Worm (Caenorhabditis elegans) whole organism, young adult: ENCODE results near the gene vps-2.
"Not testable (repeated sequence)": the region's sequence is repeated elsewhere in the genome, so short reads cannot be mapped to it uniquely, and the experiment has no call there.

Experiments
- B0336.3 ChIP-seq: fragments of 200-800 bp; sonication (Bioruptor generic); IDR thresholded peaks from 2 replicates; pipeline ENCODE4 v1.3.6; 2022; ENCODE audit warnings: missing genetic modification characterization, missing compliant biosample characterization
- D2030.7 ChIP-seq: fragments of 200-800 bp; sonication (Bioruptor generic); IDR thresholded peaks from 2 replicates; pipeline ENCODE4 v1.3.6; 2022; ENCODE audit warnings: missing genetic modification reagents, missing genetic modification characterization, missing compliant biosample characterization
- F33H1.4 ChIP-seq: fragments of 200-800 bp; sonication (Bioruptor generic); IDR thresholded peaks from 2 replicates; pipeline ENCODE4 v1.3.6; 2022; ENCODE audit warnings: missing genetic modification reagents, missing genetic modification characterization, missing compliant biosample characterization
- F39B2.1 ChIP-seq: fragments of 200-800 bp; sonication (Bioruptor generic); IDR thresholded peaks from 2 replicates; pipeline ENCODE4 v1.3.6; 2022; ENCODE audit warnings: missing genetic modification reagents, missing genetic modification characterization, missing compliant biosample characterization
- F49E8.2 ChIP-seq: sonication (generic microtip); optimal IDR thresholded peaks from 3 replicates; lab custom pipeline; 2017; ENCODE audit warnings: missing genetic modification characterization, mild to moderate bottlenecking, missing compliant biosample characterization, antibody characterized with exemption, moderate library complexity; ENCODE audit not compliant: insufficient read depth
- T07F8.4 ChIP-seq: sonication (generic microtip); optimal IDR thresholded peaks from 2 replicates; lab custom pipeline; 2016; ENCODE audit warnings: mild to moderate bottlenecking, missing genetic modification characterization, moderate library complexity, missing compliant biosample characterization
- T26A5.8 ChIP-seq: sonication (generic microtip); optimal IDR thresholded peaks from 2 replicates; lab custom pipeline; 2016; ENCODE audit warnings: missing genetic modification characterization, missing compliant biosample characterization
- Y53F4B.3 ChIP-seq: fragments of 200-800 bp; sonication (Bioruptor generic); IDR thresholded peaks from 2 replicates; pipeline ENCODE4 v1.3.6; 2022; ENCODE audit warnings: missing genetic modification reagents, missing genetic modification characterization, missing compliant biosample characterization
- attf-3 ChIP-seq: fragments of 200-800 bp; sonication (Bioruptor generic); conservative IDR thresholded peaks from 2 replicates; pipeline ENCODE4 v1.3.6; 2022; ENCODE audit warnings: missing genetic modification reagents, missing genetic modification characterization, missing compliant biosample characterization
- bed-2 ChIP-seq: fragments of 200-800 bp; sonication (Bioruptor generic); IDR thresholded peaks from 2 replicates; pipeline ENCODE4 v1.3.6; 2022; ENCODE audit warnings: missing genetic modification reagents, missing genetic modification characterization, missing compliant biosample characterization
- cebp-1 ChIP-seq, 2 experiments: fragments of 200-800 bp in 1 of 2; sonication (Bioruptor generic) in 1 of 2; sonication (generic microtip) in 1 of 2; IDR thresholded peaks in 1 of 2; optimal IDR thresholded peaks in 1 of 2; 2 replicates each; pipeline versions ENCODE4 v1.3.6 to Lab custom; 2017 to 2022; ENCODE audit warnings: missing compliant biosample characterization in 2 of 2, missing genetic modification characterization in 2 of 2, mild to moderate bottlenecking in 1 of 2, missing genetic modification reagents in 1 of 2, moderate library complexity in 1 of 2
- ceh-27 ChIP-seq: fragments of 200-800 bp; sonication (Bioruptor generic); optimal IDR thresholded peaks from 2 replicates; lab custom pipeline; 2018; ENCODE audit warnings: mild to moderate bottlenecking, missing genetic modification characterization, moderate library complexity, missing compliant biosample characterization
- ceh-58 ChIP-seq: fragments of 200-800 bp; sonication (Bioruptor generic); IDR thresholded peaks from 2 replicates; pipeline ENCODE4 v1.3.6; 2022; ENCODE audit warnings: missing genetic modification characterization, missing compliant biosample characterization
- ceh-91 ChIP-seq: fragments of 200-800 bp; sonication (Bioruptor generic); IDR thresholded peaks from 2 replicates; pipeline ENCODE4 v1.3.6; 2022; ENCODE audit warnings: missing genetic modification reagents, missing genetic modification characterization, missing compliant biosample characterization
- chd-7 ChIP-seq: sonication (generic microtip); optimal IDR thresholded peaks from 2 replicates; lab custom pipeline; 2016; ENCODE audit warnings: mild to moderate bottlenecking, missing genetic modification characterization, moderate library complexity, missing compliant biosample characterization
- egrh-3 ChIP-seq: fragments of 200-800 bp; sonication (Bioruptor generic); IDR thresholded peaks from 2 replicates; pipeline ENCODE4 v1.3.6; 2022; ENCODE audit warnings: missing genetic modification reagents, missing genetic modification characterization, missing compliant biosample characterization
- gei-17 ChIP-seq: fragments of 200-800 bp; sonication (Bioruptor generic); optimal IDR thresholded peaks from 2 replicates; lab custom pipeline; 2018; ENCODE audit warnings: mild to moderate bottlenecking, missing genetic modification characterization, missing compliant biosample characterization
- him-1 ChIP-seq: sonication (generic microtip); optimal IDR thresholded peaks from 2 replicates; lab custom pipeline; 2016; ENCODE audit warnings: missing genotype, missing genetic modification reagents, missing genetic modification characterization, missing compliant biosample characterization
- hsf-1 ChIP-seq: fragments of 200-800 bp; sonication (Bioruptor generic); IDR thresholded peaks from 2 replicates; pipeline ENCODE4 v1.3.6; 2022; ENCODE audit warnings: missing genetic modification reagents, missing genetic modification characterization, missing compliant biosample characterization
- lag-1 ChIP-seq: fragments of 200-800 bp; sonication (Bioruptor generic); IDR thresholded peaks from 2 replicates; pipeline ENCODE4 v1.3.6; 2022; ENCODE audit warnings: missing genetic modification reagents, missing genetic modification characterization, missing compliant biosample characterization
- lin-26 ChIP-seq: fragments of 200-800 bp; sonication (Bioruptor generic); IDR thresholded peaks from 2 replicates; pipeline ENCODE4 v1.3.6; 2022; ENCODE audit warnings: missing genetic modification reagents, missing genetic modification characterization, missing compliant biosample characterization
- lin-54 ChIP-seq: fragments of 200-800 bp; sonication (Bioruptor generic); optimal IDR thresholded peaks from 2 replicates; lab custom pipeline; 2018; ENCODE audit warnings: mild to moderate bottlenecking, missing genetic modification characterization, missing compliant biosample characterization
- lir-1 ChIP-seq: fragments of 200-800 bp; sonication (Bioruptor generic); conservative IDR thresholded peaks from 2 replicates; pipeline ENCODE4 v1.3.6; 2022; ENCODE audit warnings: missing genetic modification reagents, missing genetic modification characterization, missing compliant biosample characterization
- madf-10 ChIP-seq: sonication (generic microtip); optimal IDR thresholded peaks from 2 replicates; lab custom pipeline; 2016; ENCODE audit warnings: mild to moderate bottlenecking, missing genetic modification characterization, missing compliant biosample characterization
- madf-6 ChIP-seq: fragments of 200-800 bp; sonication (Bioruptor generic); IDR thresholded peaks from 2 replicates; pipeline ENCODE4 v1.3.6; 2022; ENCODE audit warnings: missing genetic modification reagents, missing genetic modification characterization, missing compliant biosample characterization
- mcd-1 ChIP-seq: fragments of 200-800 bp; sonication (Bioruptor generic); IDR thresholded peaks from 2 replicates; pipeline ENCODE4 v1.3.6; 2022; ENCODE audit warnings: missing genetic modification reagents, missing genetic modification characterization, missing compliant biosample characterization
- nhr-120 ChIP-seq: fragments of 200-800 bp; sonication (Bioruptor generic); IDR thresholded peaks from 2 replicates; pipeline ENCODE4 v1.3.6; 2022; ENCODE audit warnings: missing genetic modification characterization, missing compliant biosample characterization
- rpc-1 ChIP-seq, 2 experiments: fragments of 150-350 bp in 1 of 2; sonication (generic microtip) in 1 of 2; optimal IDR thresholded peaks; 2 replicates each; lab custom pipeline; 2014 to 2018; ENCODE audit warnings: missing biosample characterization in 1 of 2, missing genetic modification characterization in 1 of 2, missing genetic modification reagents in 1 of 2, missing genotype in 1 of 2
- sea-2 ChIP-seq: fragments of 200-800 bp; sonication (Bioruptor generic); IDR thresholded peaks from 2 replicates; pipeline ENCODE4 v1.3.6; 2022; ENCODE audit warnings: missing genetic modification characterization, missing compliant biosample characterization
- snpc-4 ChIP-seq, 5 experiments: fragments of 150-350 bp in 1 of 5; sonication (generic microtip) in 4 of 5; optimal IDR thresholded peaks; 2 replicates each; lab custom pipeline; 2014 to 2018; ENCODE audit warnings: missing genetic modification characterization in 5 of 5, missing biosample characterization in 3 of 5, antibody characterized with exemption in 2 of 5, mild to moderate bottlenecking in 2 of 5, missing compliant biosample characterization in 2 of 5, missing genotype in 2 of 5, moderate library complexity in 2 of 5, missing genetic modification reagents in 1 of 5
- sptf-2 ChIP-seq: fragments of 200-800 bp; sonication (Bioruptor generic); optimal IDR thresholded peaks from 2 replicates; lab custom pipeline; 2018; ENCODE audit warnings: mild to moderate bottlenecking, missing genetic modification characterization, missing compliant biosample characterization
- tbp1 ChIP-seq: fragments of 200-800 bp; sonication (Bioruptor generic); optimal IDR thresholded peaks from 2 replicates; lab custom pipeline; 2018; ENCODE audit warnings: mild to moderate bottlenecking, missing genetic modification characterization, missing compliant biosample characterization
- xnd-1 ChIP-seq: sonication (generic microtip); optimal IDR thresholded peaks from 2 replicates; lab custom pipeline; 2016; ENCODE audit warnings: missing genotype, missing genetic modification reagents, missing genetic modification characterization, missing compliant biosample characterization
- zfh-2 ChIP-seq: fragments of 200-800 bp; sonication (Bioruptor generic); conservative IDR thresholded peaks from 2 replicates; pipeline ENCODE4 v1.3.6; 2022; ENCODE audit warnings: missing genetic modification reagents, missing genetic modification characterization, missing compliant biosample characterization

The vps-2 gene

ce11 chrII:12778374-12778773 lies 10.4 kb upstream of the vps-2 start (continued):
- TF ChIP-seq cebp-1 (GFP tag; IDR thresholded peaks at IDR 0.05; lab: Robert Waterston, UW) = not testable (repeated sequence)
- TF ChIP-seq cebp-1 (tag; optimal IDR thresholded peaks at IDR 0.05; lab: Kevin White, UChicago) (peak; percentile 21), lag-1 (GFP tag; lab: Robert Waterston, UW) (0 out of 2 replicates have a peak, but pooled peaks have one; percentile 41), him-1 (tag; lab: Kevin White, UChicago) (peak; percentile 81), bed-2 (peak; percentile 78; the same call in 1 of the 2 replicates), tbp1 (GFP tag; lab: Kevin White, UChicago) (peak; percentile 78), xnd-1 (tag; lab: Kevin White, UChicago) (peak; percentile 22), ceh-91 (GFP tag; lab: Robert Waterston, UW) (peak; percentile 69), D2030.7 (GFP tag; lab: Robert Waterston, UW) (peak; percentile 94), F39B2.1 (0 out of 2 replicates have a peak, but pooled peaks have one; percentile 45), F49E8.2 (tag; lab: Kevin White, UChicago) (peak; percentile 79), lin-54 (GFP tag; lab: Kevin White, UChicago) (peak; percentile 60), lir-1 (GFP tag; lab: Robert Waterston, UW) (peak; percentile 64; the same call in 1 of the 2 replicates), attf-3 (GFP tag; lab: Robert Waterston, UW) (peak; percentile 64; the same call in 1 of the 2 replicates), chd-7 (tag; lab: Kevin White, UChicago) (peak; percentile 12), madf-6 (peak; percentile 84), hsf-1 (peak; percentile 70), B0336.3 (0 out of 2 replicates have a peak, but pooled peaks have one; percentile 23)

ce11 chrII:12776379-12776778 lies 8.4 kb upstream of the vps-2 start, which contains the start of gene Y46G5A.34:
Y46G5A.34 (plus strand) TSS chrII:12776679.
- TF ChIP-seq lin-26 (GFP tag; lab: Robert Waterston, UW) (no peak), gei-17 (GFP tag; lab: Kevin White, UChicago) (no peak), F39B2.1 (no peak), T26A5.8 (no peak), snpc-4 (GFP tag; optimal IDR thresholded peaks at IDR 0.05; lab: Kevin White, UChicago) (no peak), snpc-4 (tag; optimal IDR thresholded peaks at IDR 0.05; lab: Kevin White, UChicago) (no peak), F33H1.4 (no peak), rpc-1 (optimal IDR thresholded peaks at IDR 0.05; lab: Kevin White, UChicago) (no peak), rpc-1 (tag; optimal IDR thresholded peaks at IDR 0.05; lab: Kevin White, UChicago) (no peak), sptf-2 (GFP tag; lab: Kevin White, UChicago) (no peak), Y53F4B.3 (GFP tag; lab: Robert Waterston, UW) (no peak), sea-2 (no peak)

DNA sequence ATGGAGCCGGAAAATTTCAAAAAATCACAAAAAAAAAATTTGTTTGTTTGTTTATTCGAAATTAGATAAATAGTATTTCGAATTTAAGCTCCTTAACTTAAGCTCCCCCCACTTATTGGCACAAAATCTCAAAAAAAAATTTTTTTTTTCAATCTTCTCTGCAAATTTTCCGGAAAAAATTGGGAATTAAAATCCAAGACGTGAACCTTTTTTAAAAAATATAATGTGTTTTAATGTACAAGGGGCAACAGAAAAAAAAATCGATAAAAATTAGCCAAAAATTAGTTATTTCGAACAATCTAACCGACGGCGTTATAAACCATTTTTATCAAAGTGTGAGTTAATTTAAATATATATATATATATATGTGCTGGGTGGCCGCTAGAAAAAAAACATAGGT lies 6.4 kb upstream of the vps-2 start, which contains the start of gene Y46G5A.14:
Gene Y46G5A.14 (plus strand): TSS at position 301 of the 400 bp plus-strand sequence.
- no peak for TF ChIP-seq ceh-58 (GFP tag; lab: Robert Waterston, UW)
- TF ChIP-seq him-1 (tag; lab: Kevin White, UChicago) = peak; percentile 25

- TF ChIP-seq nhr-120 (GFP tag; lab: Robert Waterston, UW) (no peak), mcd-1 (GFP tag; lab: Robert Waterston, UW) (0 out of 2 replicates have a peak, but pooled peaks have one; percentile 38), him-1 (tag; lab: Kevin White, UChicago) (no peak), zfh-2 (GFP tag; lab: Robert Waterston, UW) (peak; percentile 72), madf-10 (tag; lab: Kevin White, UChicago) (no peak), egrh-3 (GFP tag; lab: Robert Waterston, UW) (peak; percentile 85), T07F8.4 (tag; lab: Kevin White, UChicago) (no peak), ceh-27 (GFP tag; lab: Kevin White, UChicago) (no peak)
Measured at ce11 chrII:12769947-12770346, 1.9 kb upstream of the vps-2 start.
